Worm (Caenorhabditis elegans): ENCODE measurements around the gene ZK686.5.

The ZK686.5 gene

ce11 chrIII:7765974-7766373 is 1.3 kb downstream of the ZK686.5 start, which contains the start of gene ZK686.2:
ZK686.2 (minus strand) TSS chrIII:7766052.
- TF ChIP-seq fkh-8 (tag; optimal IDR thresholded peaks at IDR 0.05) = no peak
- TF ChIP-seq tlp-1 (tag; optimal IDR thresholded peaks at IDR 0.05) = no peak
- TF ChIP-seq ets-5 (GFP tag; IDR thresholded peaks at IDR 0.05) = no peak
- no peak for TF ChIP-seq mef-2 (tag; optimal IDR thresholded peaks at IDR 0.05)
- no peak for TF ChIP-seq nhr-84 (tag; optimal IDR thresholded peaks at IDR 0.05)
- TF ChIP-seq hlh-4 (tag; optimal IDR thresholded peaks at IDR 0.05) = no peak
- TF ChIP-seq lin-13 (GFP tag; optimal IDR thresholded peaks at IDR 0.05) = no peak
- no peak for TF ChIP-seq efl-3 (GFP tag; optimal IDR thresholded peaks at IDR 0.05)
- TF ChIP-seq lin-35 (GFP tag; optimal IDR thresholded peaks at IDR 0.05) = peak; percentile 16 to 37
- TF ChIP-seq mab-9 (GFP tag; IDR thresholded peaks at IDR 0.05) = no peak
- TF ChIP-seq mdl-1 (tag; optimal IDR thresholded peaks at IDR 0.05) = no peak
- no peak for TF ChIP-seq unc-86 (tag; optimal IDR thresholded peaks at IDR 0.05)
- TF ChIP-seq rnt-1 (tag; optimal IDR thresholded peaks at IDR 0.05) = no peak
- TF ChIP-seq alr-1 (tag; optimal IDR thresholded peaks at IDR 0.05; ENCODE audit: borderline replicate concordance) = no peak
- no peak for TF ChIP-seq elt-3 (tag; optimal IDR thresholded peaks at IDR 0.05)
- peak; percentile 25 for TF ChIP-seq lin-39 (tag; optimal IDR thresholded peaks at IDR 0.05)
- TF ChIP-seq Y116A8C.19 (tag; optimal IDR thresholded peaks at IDR 0.05; ENCODE audit: borderline replicate concordance) = no peak
- no peak for TF ChIP-seq sox-4 (tag; optimal IDR thresholded peaks at IDR 0.05)
- TF ChIP-seq lin-15B (tag; optimal IDR thresholded peaks at IDR 0.05) = peak; percentile 27
- peak in 2 of 3 experiments; percentile 4 to 22 for TF ChIP-seq ceh-82 (tag; optimal IDR thresholded peaks at IDR 0.05)
- TF ChIP-seq jun-1 (tag; optimal IDR thresholded peaks at IDR 0.05) = no peak
- no peak for TF ChIP-seq zip-4 (GFP tag; optimal IDR thresholded peaks at IDR 0.05)
- no peak for TF ChIP-seq pax-3 (tag; optimal IDR thresholded peaks at IDR 0.05)
- TF ChIP-seq pag-3 (tag; optimal IDR thresholded peaks at IDR 0.05; ENCODE audit: borderline replicate concordance, insufficient read depth) = no peak
- TF ChIP-seq unc-62 (GFP tag; optimal IDR thresholded peaks at IDR 0.05) = no peak
- TF ChIP-seq grh-1 (GFP tag; IDR thresholded peaks at IDR 0.05) = no peak
- TF ChIP-seq nhr-76 (tag; optimal IDR thresholded peaks at IDR 0.05) = no peak
- peak; percentile 21 for TF ChIP-seq egl-13 (tag; optimal IDR thresholded peaks at IDR 0.05)
- TF ChIP-seq fos-1 (tag; optimal IDR thresholded peaks at IDR 0.05) = no peak
- peak; percentile 11 for TF ChIP-seq skn-1 (tag; optimal IDR thresholded peaks at IDR 0.05)
- peak; percentile 28 for TF ChIP-seq nhr-20 (tag; optimal IDR thresholded peaks at IDR 0.05)
- peak; percentile 37 for TF ChIP-seq lin-14 (GFP tag; optimal IDR thresholded peaks at IDR 0.05)
- no peak for TF ChIP-seq unc-130 (tag; optimal IDR thresholded peaks at IDR 0.05)
- no peak for TF ChIP-seq dsc-1 (tag; optimal IDR thresholded peaks at IDR 0.05)
- no peak for TF ChIP-seq elt-2 (tag; optimal IDR thresholded peaks at IDR 0.05)
- no peak for TF ChIP-seq ceh-88 (GFP tag; IDR thresholded peaks at IDR 0.05)
- no peak for TF ChIP-seq C34B4.2 (tag; optimal IDR thresholded peaks at IDR 0.05)
- TF ChIP-seq aly-2 (tag; optimal IDR thresholded peaks at IDR 0.05) = no peak
- no peak for TF ChIP-seq irx-1 (tag; optimal IDR thresholded peaks at IDR 0.05)
- TF ChIP-seq nhr-12 (tag; optimal IDR thresholded peaks at IDR 0.05) = no peak
- TF ChIP-seq efl-1 (optimal IDR thresholded peaks at IDR 0.05) = peak; percentile 37
- peak; percentile 28 to 91 for TF ChIP-seq efl-1 (GFP tag; optimal IDR thresholded peaks at IDR 0.05 in 1 of 2)
- no peak for TF ChIP-seq unc-98 (GFP tag; IDR thresholded peaks at IDR 0.05)
- no peak for TF ChIP-seq aha-1 (tag; optimal IDR thresholded peaks at IDR 0.05)
- TF ChIP-seq nhr-85 (tag) = no peak
- TF ChIP-seq nhr-19 (GFP tag; conservative IDR thresholded peaks at IDR 0.05) = peak; percentile 4; the same call in 1 of the 2 replicates
- no peak for TF ChIP-seq pqm-1 (tag; optimal IDR thresholded peaks at IDR 0.05)
- TF ChIP-seq ceh-63 (GFP tag; optimal IDR thresholded peaks at IDR 0.05) = no peak
- TF ChIP-seq ama-1 (optimal IDR thresholded peaks at IDR 0.05) = no peak
- no peak for TF ChIP-seq hlh-17 (GFP tag; optimal IDR thresholded peaks at IDR 0.05; ENCODE audit: borderline replicate concordance)
- no peak for TF ChIP-seq C04F5.9 (tag; optimal IDR thresholded peaks at IDR 0.05)
- TF ChIP-seq sptf-1 (tag; optimal IDR thresholded peaks at IDR 0.05) = no peak
- TF ChIP-seq nhr-90 (tag; optimal IDR thresholded peaks at IDR 0.05; ENCODE audit: poor library complexity) = peak; percentile 5
- TF ChIP-seq blmp-1 (tag; optimal IDR thresholded peaks at IDR 0.05) = peak; percentile 42
